Fruit fly (Drosophila melanogaster) S2 (cell line): ENCODE measurements around the gene HIPP1.

Source experiments
- CG8478 ChIP-seq: fragments of >200 bp; optimal IDR thresholded peaks from 2 replicates; lab custom pipeline; 2018
- CTCF ChIP-seq, 2 experiments: fragments of >200 bp; optimal IDR thresholded peaks; 2 replicates each; lab custom pipeline; 2018

- TF ChIP-seq CG8478 (lab: Kevin White, UChicago), result no peak
- TF ChIP-seq CTCF (optimal IDR thresholded peaks at IDR 0.05; lab: Kevin White, UChicago), result no peak
These were observed 12.7 kb upstream of the HIPP1 start for dm6 chr3L:20796757-20797156.
